Worm (Caenorhabditis elegans): ENCODE measurements around the gene din-1.

din-1 gene

DNA sequence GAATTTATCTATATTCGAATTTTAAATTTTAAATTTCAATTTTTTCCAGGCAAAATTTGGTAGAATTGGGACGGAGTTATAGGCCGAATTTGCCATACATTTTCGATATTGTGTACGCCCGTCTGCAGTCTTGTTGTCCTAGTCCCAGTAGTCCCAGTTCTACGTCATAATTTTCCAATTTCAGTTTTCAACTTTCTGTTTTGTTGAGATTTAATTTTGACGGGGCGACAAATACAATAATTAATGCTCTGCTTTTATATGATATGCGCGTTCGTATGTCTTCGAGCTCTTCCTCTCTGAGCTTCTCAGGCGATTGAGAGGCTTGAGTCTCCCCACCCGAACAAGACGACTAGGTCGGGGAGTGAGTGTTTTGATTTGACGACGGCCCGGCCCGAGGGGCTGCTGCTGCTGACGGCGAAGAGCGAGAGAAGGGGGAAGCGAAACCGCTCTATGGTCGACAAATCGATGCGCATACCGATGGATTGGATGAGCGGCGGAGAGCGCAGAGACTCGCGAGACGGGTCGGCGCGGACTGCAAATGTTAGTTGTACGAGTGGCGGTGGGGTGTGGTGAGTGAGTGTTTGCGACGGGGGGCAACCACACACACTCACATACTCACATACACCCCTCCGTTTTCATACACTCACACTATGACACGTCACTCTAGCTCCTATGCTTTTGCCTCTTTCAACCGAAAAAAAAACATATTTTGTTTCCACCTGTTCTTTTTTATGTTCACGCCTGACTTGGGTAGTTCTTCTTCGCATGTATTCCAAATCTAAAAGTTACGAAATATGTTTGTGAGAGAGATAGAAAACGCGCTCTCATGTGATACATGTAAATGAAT, 1.5 kb upstream of the din-1 start (continued):
- TF ChIP-seq atf-7 (tag; optimal IDR thresholded peaks at IDR 0.05) (peak; percentile 39), akir-1 (GFP tag; optimal IDR thresholded peaks at IDR 0.05) (no peak), tbp1 (GFP tag; optimal IDR thresholded peaks at IDR 0.05) (peak; percentile 55), attf-3 (GFP tag; conservative IDR thresholded peaks at IDR 0.05) (peak; percentile 44; the same call in 1 of the 2 replicates), nhr-120 (GFP tag; IDR thresholded peaks at IDR 0.05) (0 out of 2 replicates have a peak, but pooled peaks have one; percentile 4), ceh-79 (tag; optimal IDR thresholded peaks at IDR 0.05) (peak; percentile 30), attf-6 (GFP tag; IDR thresholded peaks at IDR 0.05) (no peak), snpc-3.4 (tag; optimal IDR thresholded peaks at IDR 0.05) (no peak), T26A5.8 (tag; optimal IDR thresholded peaks at IDR 0.05) (no peak), lin-54 (GFP tag; optimal IDR thresholded peaks at IDR 0.05) (peak; percentile 14), mes-4 (tag; optimal IDR thresholded peaks at IDR 0.05) (no peak), attf-5 (GFP tag; optimal IDR thresholded peaks at IDR 0.05) (peak; percentile 76), athp-1 (tag; optimal IDR thresholded peaks at IDR 0.05) (peak; percentile 48), lsy-27 (tag; optimal IDR thresholded peaks at IDR 0.05; ENCODE audit: borderline replicate concordance, insufficient read depth) (no peak), ceh-27 (GFP tag; optimal IDR thresholded peaks at IDR 0.05) (peak; percentile 90), K12H6.12 (tag; optimal IDR thresholded peaks at IDR 0.05) (peak; percentile 81), lin-35 (GFP tag; optimal IDR thresholded peaks at IDR 0.05) (peak in 1 of 3 experiments; percentile 44), somi-1 (GFP tag; optimal IDR thresholded peaks at IDR 0.05) (peak; percentile 60), let-526 (GFP tag; IDR thresholded peaks at IDR 0.05) (peak; percentile 65), madf-6 (GFP tag; IDR thresholded peaks at IDR 0.05) (no peak), ets-4 (GFP tag; optimal IDR thresholded peaks at IDR 0.05) (peak; percentile 58), Y53G8AR.9 (GFP tag; conservative IDR thresholded peaks at IDR 0.05) (peak; percentile 57; the same call in 1 of the 2 replicates)

DNA sequence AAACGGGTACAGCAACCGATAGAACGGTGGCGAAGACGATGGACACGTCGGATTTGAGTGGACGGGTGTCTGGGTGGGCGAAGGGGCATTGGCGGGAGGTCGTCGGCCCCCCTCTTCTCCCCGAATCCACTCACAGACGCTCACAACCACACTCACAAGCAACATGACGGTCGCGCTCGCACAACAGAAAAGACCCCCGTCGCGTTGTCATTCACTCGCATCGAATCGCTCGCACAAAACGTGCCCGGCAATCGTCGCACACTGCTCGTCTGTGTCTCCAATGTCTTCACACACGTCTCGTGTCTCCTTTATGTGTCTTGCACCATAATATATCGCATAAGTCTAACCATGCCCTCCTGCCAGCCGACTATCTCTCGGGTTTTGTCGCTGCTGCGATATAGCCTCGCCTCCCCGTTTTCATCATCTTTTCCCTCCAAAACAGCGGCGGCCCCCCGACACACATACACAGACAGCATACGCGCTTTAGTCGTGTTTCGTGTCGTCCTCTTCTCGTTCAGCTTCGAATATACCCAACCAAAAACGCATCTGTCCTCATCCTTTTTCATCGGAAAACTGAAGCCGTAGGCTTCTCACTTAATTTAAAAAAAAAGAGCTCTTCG, 758 bp upstream of the din-1 start:
- peak; percentile 76 for TF ChIP-seq C06A6.2 (GFP tag; conservative IDR thresholded peaks at IDR 0.05)
- peak; percentile 7 for TF ChIP-seq snpc-1.1 (tag; optimal IDR thresholded peaks at IDR 0.05; ENCODE audit: insufficient read depth)
- TF ChIP-seq mes-4 (tag; optimal IDR thresholded peaks at IDR 0.05) = no peak
- TF ChIP-seq B0019.2 (GFP tag; conservative IDR thresholded peaks at IDR 0.05) = no peak
- no peak for TF ChIP-seq nhr-179 (tag; optimal IDR thresholded peaks at IDR 0.05)
- TF ChIP-seq chd-7 (tag; optimal IDR thresholded peaks at IDR 0.05) = peak; percentile 94
- TF ChIP-seq Y79H2A.3 (GFP tag; conservative IDR thresholded peaks at IDR 0.05) = no peak
- TF ChIP-seq akir-1 (GFP tag; optimal IDR thresholded peaks at IDR 0.05) = peak; percentile 5
- TF ChIP-seq pbrm-1 (GFP tag; IDR thresholded peaks at IDR 0.05) = peak; percentile 79; the same call in 1 of the 2 replicates
- TF ChIP-seq madf-3 (GFP tag; IDR thresholded peaks at IDR 0.05) = no peak
- no peak for TF ChIP-seq hlh-26 (GFP tag; conservative IDR thresholded peaks at IDR 0.05)
- no peak for TF ChIP-seq ccch-3 (GFP tag; optimal IDR thresholded peaks at IDR 0.05)
- peak; percentile 94 for TF ChIP-seq madf-10 (tag; optimal IDR thresholded peaks at IDR 0.05)
- peak; percentile 66 for TF ChIP-seq mcd-1 (GFP tag; IDR thresholded peaks at IDR 0.05)
- TF ChIP-seq F52B5.7 (tag; optimal IDR thresholded peaks at IDR 0.05) = peak; percentile 23
- TF ChIP-seq ceh-40 (GFP tag; IDR thresholded peaks at IDR 0.05) = no peak
- TF ChIP-seq cebp-1 (GFP tag; IDR thresholded peaks at IDR 0.05) = peak; percentile 78
- peak; percentile 93 for TF ChIP-seq cebp-1 (tag; optimal IDR thresholded peaks at IDR 0.05)
- no peak for TF ChIP-seq hlh-12 (tag; optimal IDR thresholded peaks at IDR 0.05)
- no peak for TF ChIP-seq lsy-27 (tag; optimal IDR thresholded peaks at IDR 0.05; ENCODE audit: borderline replicate concordance, insufficient read depth)
- TF ChIP-seq lin-26 (GFP tag; IDR thresholded peaks at IDR 0.05) = peak; percentile 63; the same call in 1 of the 2 replicates
- peak; percentile 82 for TF ChIP-seq K11D2.4 (GFP tag; IDR thresholded peaks at IDR 0.05)
- TF ChIP-seq pha-4 (tag; optimal IDR thresholded peaks at IDR 0.05) = no peak
- peak; percentile 31 for TF ChIP-seq F22D6.2 (tag; optimal IDR thresholded peaks at IDR 0.05)
- TF ChIP-seq ZK185.1 (tag; optimal IDR thresholded peaks at IDR 0.05; ENCODE audit: poor library complexity, severe bottlenecking) = peak; percentile 60
- 0 out of 2 replicates have a peak, but pooled peaks have one; percentile 36 for TF ChIP-seq ceh-91 (GFP tag; IDR thresholded peaks at IDR 0.05)
- TF ChIP-seq nhr-120 (GFP tag; IDR thresholded peaks at IDR 0.05) = no peak
